Worm (Caenorhabditis elegans): ENCODE results near the gene zig-6.

Gene zig-6

ce11 chrX:5164054-5164453 is 24.8 kb downstream of the zig-6 start:
- TF ChIP-seq T26A8.4 (GFP tag; IDR thresholded peaks at IDR 0.05) (no peak), egl-27 (tag; optimal IDR thresholded peaks at IDR 0.05) (no peak), tra-1 (GFP tag; IDR thresholded peaks at IDR 0.05) (no peak), pha-4 (GFP tag; IDR thresholded peaks at IDR 0.05) (no peak), pha-4 (tag; optimal IDR thresholded peaks at IDR 0.05) (no peak), mxl-2 (GFP tag; conservative IDR thresholded peaks at IDR 0.05) (no peak), madf-5 (GFP tag; IDR thresholded peaks at IDR 0.05) (no peak)

ce11 chrX:5162755-5163154 is 26.1 kb downstream of the zig-6 start, which contains the start of gene EGAP5.1:
TSS of gene EGAP5.1 (plus strand) at chrX:5163055.
- TF ChIP-seq lin-15B (tag; optimal IDR thresholded peaks at IDR 0.05), result no peak
- TF ChIP-seq Y75B8A.6 (GFP tag; IDR thresholded peaks at IDR 0.05), result no peak
- no peak for TF ChIP-seq Y48G9A.11 (GFP tag; IDR thresholded peaks at IDR 0.05)
- no peak for TF ChIP-seq lin-39 (tag; optimal IDR thresholded peaks at IDR 0.05)
- no peak for TF ChIP-seq arid-1 (GFP tag; conservative IDR thresholded peaks at IDR 0.05)
- TF ChIP-seq pqm-1 (tag; optimal IDR thresholded peaks at IDR 0.05), result no peak
- no peak for TF ChIP-seq nhr-28 (tag; optimal IDR thresholded peaks at IDR 0.05)
- TF ChIP-seq F10B5.3 (tag; optimal IDR thresholded peaks at IDR 0.05), result no peak
- no peak for TF ChIP-seq hlh-11 (tag; optimal IDR thresholded peaks at IDR 0.05)

- TF ChIP-seq php-3 (GFP tag; IDR thresholded peaks at IDR 0.05), result peak; percentile 60; the same call in 1 of the 2 replicates
- TF ChIP-seq zfp-3 (GFP tag; conservative IDR thresholded peaks at IDR 0.05), result no peak
- no peak for TF ChIP-seq vab-7 (GFP tag; IDR thresholded peaks at IDR 0.05)
- no peak for TF ChIP-seq F26F4.8 (GFP tag; conservative IDR thresholded peaks at IDR 0.05)
- TF ChIP-seq mes-2 (tag; optimal IDR thresholded peaks at IDR 0.05; ENCODE audit: poor library complexity, severe bottlenecking), result no peak
- no peak for TF ChIP-seq unc-130 (GFP tag; optimal IDR thresholded peaks at IDR 0.05)
- TF ChIP-seq nhr-28 (tag; optimal IDR thresholded peaks at IDR 0.05), result peak; percentile 35
- TF ChIP-seq mep-1 (tag; optimal IDR thresholded peaks at IDR 0.05), result no peak
- peak; percentile 8 for TF ChIP-seq dve-1 (tag; optimal IDR thresholded peaks at IDR 0.05; ENCODE audit: insufficient read depth)
- TF ChIP-seq zfp-2 (tag; optimal IDR thresholded peaks at IDR 0.05), result no peak
- TF ChIP-seq T26A8.4 (GFP tag; IDR thresholded peaks at IDR 0.05), result no peak
- TF ChIP-seq nhr-42 (GFP tag; IDR thresholded peaks at IDR 0.05), result no peak
- TF ChIP-seq jun-1 (tag; optimal IDR thresholded peaks at IDR 0.05), result no peak
- no peak for TF ChIP-seq daf-8 (GFP tag; IDR thresholded peaks at IDR 0.05)
- TF ChIP-seq tag-97 (GFP tag; IDR thresholded peaks at IDR 0.05), result no peak
Measured at ce11 chrX:5159645-5160044, 29.2 kb downstream of the zig-6 start, which contains the start of gene C31H2.4. TSS of gene C31H2.4 (minus strand) at chrX:5159663.

- TF ChIP-seq lim-7 (GFP tag; IDR thresholded peaks at IDR 0.05), result no peak
- TF ChIP-seq nhr-237 (tag; optimal IDR thresholded peaks at IDR 0.05), result no peak
- TF ChIP-seq hlh-11 (tag; optimal IDR thresholded peaks at IDR 0.05), result no peak
- no peak for TF ChIP-seq fos-1 (tag; optimal IDR thresholded peaks at IDR 0.05)
- no peak for TF ChIP-seq nhr-10 (tag; optimal IDR thresholded peaks at IDR 0.05)
- no peak for TF ChIP-seq F26F4.8 (GFP tag; conservative IDR thresholded peaks at IDR 0.05)
- TF ChIP-seq nhr-6 (tag; optimal IDR thresholded peaks at IDR 0.05), result no peak
- TF ChIP-seq dve-1 (tag; optimal IDR thresholded peaks at IDR 0.05; ENCODE audit: insufficient read depth), result no peak
- TF ChIP-seq lin-1 (GFP tag; IDR thresholded peaks at IDR 0.05), result no peak
- no peak for TF ChIP-seq nhr-77 (tag; optimal IDR thresholded peaks at IDR 0.05)
- TF ChIP-seq lin-15B (tag; optimal IDR thresholded peaks at IDR 0.05), result no peak
- TF ChIP-seq pha-4 (GFP tag; IDR thresholded peaks at IDR 0.05), result no peak
- TF ChIP-seq pha-4 (tag; optimal IDR thresholded peaks at IDR 0.05), result no peak
- TF ChIP-seq rbr-2 (tag; optimal IDR thresholded peaks at IDR 0.05), result no peak
- no peak for TF ChIP-seq Y5F2A.4 (GFP tag; optimal IDR thresholded peaks at IDR 0.05)
- no peak for TF ChIP-seq mes-2 (tag; optimal IDR thresholded peaks at IDR 0.05; ENCODE audit: poor library complexity, severe bottlenecking)
- TF ChIP-seq F49E8.2 (tag; optimal IDR thresholded peaks at IDR 0.05; ENCODE audit: borderline replicate concordance), result no peak
- TF ChIP-seq ceh-62 (tag; optimal IDR thresholded peaks at IDR 0.05), result no peak
- TF ChIP-seq hmg-1.1 (GFP tag; IDR thresholded peaks at IDR 0.05), result no peak
- TF ChIP-seq nhr-111 (GFP tag; optimal IDR thresholded peaks at IDR 0.05), result no peak
Measured at ce11 chrX:5154278-5154677, 34.6 kb downstream of the zig-6 start, which contains the start of gene C31H2.3. TSS of gene C31H2.3 (minus strand) at chrX:5154378.
